Worm (Caenorhabditis elegans) whole organism, young adult: Measurements from ENCODE around the gene Y69E1A.5.

Experiments
- B0336.3 ChIP-seq: fragments of 200-800 bp; sonication (Bioruptor generic); IDR thresholded peaks from 2 replicates; pipeline ENCODE4 v1.3.6; 2022; ENCODE audit warnings: missing genetic modification characterization, missing compliant biosample characterization
- C06A6.2 ChIP-seq: fragments of 200-800 bp; sonication (Bioruptor generic); conservative IDR thresholded peaks from 2 replicates; pipeline ENCODE4 v1.3.6; 2022; ENCODE audit warnings: missing genetic modification characterization, missing compliant biosample characterization
- D2030.7 ChIP-seq: fragments of 200-800 bp; sonication (Bioruptor generic); IDR thresholded peaks from 2 replicates; pipeline ENCODE4 v1.3.6; 2022; ENCODE audit warnings: missing genetic modification reagents, missing genetic modification characterization, missing compliant biosample characterization
- F10E7.11 ChIP-seq: sonication (generic microtip); optimal IDR thresholded peaks from 2 replicates; lab custom pipeline; 2017; ENCODE audit warnings: mild to moderate bottlenecking, missing genetic modification characterization, moderate library complexity, missing compliant biosample characterization
- F22D6.2 ChIP-seq: sonication (generic microtip); optimal IDR thresholded peaks from 2 replicates; lab custom pipeline; 2016; ENCODE audit warnings: mild to moderate bottlenecking, missing genetic modification characterization, missing compliant biosample characterization
- F33H1.4 ChIP-seq: fragments of 200-800 bp; sonication (Bioruptor generic); IDR thresholded peaks from 2 replicates; pipeline ENCODE4 v1.3.6; 2022; ENCODE audit warnings: missing genetic modification reagents, missing genetic modification characterization, missing compliant biosample characterization
- F57C9.4 ChIP-seq: sonication (generic microtip); optimal IDR thresholded peaks from 2 replicates; lab custom pipeline; 2017; ENCODE audit warnings: mild to moderate bottlenecking, missing genetic modification characterization, missing compliant biosample characterization
- K12H6.12 ChIP-seq: fragments of 200-800 bp; sonication (Bioruptor generic); optimal IDR thresholded peaks from 2 replicates; lab custom pipeline; 2018; ENCODE audit warnings: mild to moderate bottlenecking, missing genetic modification characterization, missing compliant biosample characterization
- T26A5.8 ChIP-seq: sonication (generic microtip); optimal IDR thresholded peaks from 2 replicates; lab custom pipeline; 2016; ENCODE audit warnings: missing genetic modification characterization, missing compliant biosample characterization
- Y53F4B.3 ChIP-seq: fragments of 200-800 bp; sonication (Bioruptor generic); IDR thresholded peaks from 2 replicates; pipeline ENCODE4 v1.3.6; 2022; ENCODE audit warnings: missing genetic modification reagents, missing genetic modification characterization, missing compliant biosample characterization
- Y53G8AR.9 ChIP-seq: fragments of 200-800 bp; sonication (Bioruptor generic); conservative IDR thresholded peaks from 2 replicates; pipeline ENCODE4 v1.3.6; 2022; ENCODE audit warnings: missing genetic modification reagents, missing genetic modification characterization, missing compliant biosample characterization
- Y79H2A.3 ChIP-seq: fragments of 200-800 bp; sonication (Bioruptor generic); conservative IDR thresholded peaks from 2 replicates; pipeline ENCODE4 v1.3.6; 2022; ENCODE audit warnings: missing genetic modification reagents, missing genetic modification characterization, missing compliant biosample characterization
- Y95B8A.8 ChIP-seq: fragments of 200-800 bp; sonication (Bioruptor generic); IDR thresholded peaks from 2 replicates; pipeline ENCODE4 v1.3.6; 2022; ENCODE audit warnings: missing genetic modification reagents, missing genetic modification characterization, missing compliant biosample characterization
- ama-1 ChIP-seq, 3 experiments: fragments of 150-350 bp in 1 of 3; sonication (generic microtip) in 2 of 3; optimal IDR thresholded peaks; 2 replicates each; lab custom pipeline; 2014 to 2018; ENCODE audit warnings: missing biosample characterization in 2 of 3, missing genetic modification characterization in 2 of 3, missing genetic modification reagents in 2 of 3
- aptf-3 ChIP-seq: fragments of 200-800 bp; sonication (Bioruptor generic); IDR thresholded peaks from 2 replicates; pipeline ENCODE4 v1.3.6; 2022; ENCODE audit warnings: missing genetic modification characterization, missing compliant biosample characterization
- attf-3 ChIP-seq: fragments of 200-800 bp; sonication (Bioruptor generic); conservative IDR thresholded peaks from 2 replicates; pipeline ENCODE4 v1.3.6; 2022; ENCODE audit warnings: missing genetic modification reagents, missing genetic modification characterization, missing compliant biosample characterization
- ceh-91 ChIP-seq: fragments of 200-800 bp; sonication (Bioruptor generic); IDR thresholded peaks from 2 replicates; pipeline ENCODE4 v1.3.6; 2022; ENCODE audit warnings: missing genetic modification reagents, missing genetic modification characterization, missing compliant biosample characterization
- chd-7 ChIP-seq: sonication (generic microtip); optimal IDR thresholded peaks from 2 replicates; lab custom pipeline; 2016; ENCODE audit warnings: mild to moderate bottlenecking, missing genetic modification characterization, moderate library complexity, missing compliant biosample characterization
- dox-1 ChIP-seq: fragments of 200-800 bp; sonication (Bioruptor generic); IDR thresholded peaks from 2 replicates; pipeline ENCODE4 v1.3.6; 2022; ENCODE audit warnings: missing genetic modification reagents, missing genetic modification characterization, missing compliant biosample characterization
- efl-1 ChIP-seq: fragments of 150-350 bp; optimal IDR thresholded peaks from 2 replicates; lab custom pipeline; 2014; ENCODE audit warnings: missing biosample characterization, missing genetic modification reagents, missing genetic modification characterization
- egl-44 ChIP-seq: fragments of 200-800 bp; sonication (Bioruptor generic); IDR thresholded peaks from 2 replicates; pipeline ENCODE4 v1.3.6; 2022; ENCODE audit warnings: missing genetic modification reagents, missing genetic modification characterization, missing compliant biosample characterization
- egrh-3 ChIP-seq: fragments of 200-800 bp; sonication (Bioruptor generic); IDR thresholded peaks from 2 replicates; pipeline ENCODE4 v1.3.6; 2022; ENCODE audit warnings: missing genetic modification reagents, missing genetic modification characterization, missing compliant biosample characterization
- ekl-4 ChIP-seq: fragments of 200-800 bp; sonication (Bioruptor generic); IDR thresholded peaks from 2 replicates; pipeline ENCODE4 v1.3.6; 2022; ENCODE audit warnings: missing genetic modification reagents, missing genetic modification characterization, missing compliant biosample characterization
- hmg-1.2 ChIP-seq: fragments of 200-800 bp; sonication (Bioruptor generic); IDR thresholded peaks from 2 replicates; pipeline ENCODE4 v1.3.6; 2022; ENCODE audit warnings: missing genetic modification reagents, missing genetic modification characterization, missing compliant biosample characterization
- hsf-1 ChIP-seq: fragments of 200-800 bp; sonication (Bioruptor generic); IDR thresholded peaks from 2 replicates; pipeline ENCODE4 v1.3.6; 2022; ENCODE audit warnings: missing genetic modification reagents, missing genetic modification characterization, missing compliant biosample characterization
- lag-1 ChIP-seq: fragments of 200-800 bp; sonication (Bioruptor generic); IDR thresholded peaks from 2 replicates; pipeline ENCODE4 v1.3.6; 2022; ENCODE audit warnings: missing genetic modification reagents, missing genetic modification characterization, missing compliant biosample characterization
- lsl-1 ChIP-seq: fragments of 200-800 bp; sonication (Bioruptor generic); optimal IDR thresholded peaks from 2 replicates; lab custom pipeline; 2018; ENCODE audit warnings: mild to moderate bottlenecking, missing genetic modification characterization, moderate library complexity, missing compliant biosample characterization
- madf-3 ChIP-seq: fragments of 200-800 bp; sonication (Bioruptor generic); IDR thresholded peaks from 2 replicates; pipeline ENCODE4 v1.3.6; 2022; ENCODE audit warnings: missing genetic modification reagents, missing genetic modification characterization, missing compliant biosample characterization
- madf-6 ChIP-seq: fragments of 200-800 bp; sonication (Bioruptor generic); IDR thresholded peaks from 2 replicates; pipeline ENCODE4 v1.3.6; 2022; ENCODE audit warnings: missing genetic modification reagents, missing genetic modification characterization, missing compliant biosample characterization
- madf-8 ChIP-seq: fragments of 200-800 bp; sonication (Bioruptor generic); conservative IDR thresholded peaks from 2 replicates; pipeline ENCODE4 v1.3.6; 2022; ENCODE audit warnings: missing genetic modification reagents, missing genetic modification characterization, missing compliant biosample characterization
- mes-4 ChIP-seq: sonication (generic microtip); optimal IDR thresholded peaks from 2 replicates; lab custom pipeline; 2016; ENCODE audit warnings: missing genotype, missing genetic modification characterization, missing compliant biosample characterization
- mxl-1 ChIP-seq: sonication (generic microtip); optimal IDR thresholded peaks from 2 replicates; lab custom pipeline; 2016; ENCODE audit warnings: missing genetic modification characterization, missing compliant biosample characterization
- pbrm-1 ChIP-seq: fragments of 200-800 bp; sonication (Bioruptor generic); IDR thresholded peaks from 2 replicates; pipeline ENCODE4 v1.3.6; 2022; ENCODE audit warnings: missing genetic modification reagents, missing genetic modification characterization, missing compliant biosample characterization
- pha-4 ChIP-seq: fragments of 150-350 bp; sonication (generic microtip); optimal IDR thresholded peaks from 2 replicates; lab custom pipeline; 2014; ENCODE audit warnings: missing biosample characterization, missing genetic modification reagents, missing genetic modification characterization
- rcor-1 ChIP-seq: fragments of 200-800 bp; sonication (Bioruptor generic); IDR thresholded peaks from 2 replicates; pipeline ENCODE4 v1.3.6; 2022; ENCODE audit warnings: missing genetic modification reagents, missing genetic modification characterization, missing compliant biosample characterization
- rec-8 ChIP-seq, 2 experiments: sonication (generic microtip); optimal IDR thresholded peaks; 2 replicates each; lab custom pipeline; 2016; ENCODE audit warnings: mild to moderate bottlenecking in 2 of 2, missing genetic modification characterization in 2 of 2, missing genetic modification reagents in 2 of 2, missing genotype in 2 of 2, missing biosample characterization in 1 of 2, missing compliant biosample characterization in 1 of 2, moderate library complexity in 1 of 2
- sea-2 ChIP-seq: fragments of 200-800 bp; sonication (Bioruptor generic); IDR thresholded peaks from 2 replicates; pipeline ENCODE4 v1.3.6; 2022; ENCODE audit warnings: missing genetic modification characterization, missing compliant biosample characterization
- snpc-1.3 ChIP-seq: sonication (generic microtip); optimal IDR thresholded peaks from 2 replicates; lab custom pipeline; 2017; ENCODE audit warnings: missing genetic modification characterization, mild to moderate bottlenecking, missing compliant biosample characterization, antibody characterized with exemption, moderate library complexity, missing genotype, missing genetic modification reagents; ENCODE audit not compliant: insufficient read depth
- snpc-3.4 ChIP-seq: sonication (generic microtip); optimal IDR thresholded peaks from 2 replicates; lab custom pipeline; 2017; ENCODE audit warnings: missing genetic modification characterization, mild to moderate bottlenecking, missing compliant biosample characterization, antibody characterized with exemption, moderate library complexity, missing genotype, missing genetic modification reagents
- unc-62 ChIP-seq: fragments of 150-350 bp; optimal IDR thresholded peaks from 2 replicates; lab custom pipeline; 2014; ENCODE audit warnings: missing biosample characterization, missing genetic modification reagents, missing genetic modification characterization
- xnd-1 ChIP-seq: sonication (generic microtip); optimal IDR thresholded peaks from 2 replicates; lab custom pipeline; 2016; ENCODE audit warnings: missing genotype, missing genetic modification reagents, missing genetic modification characterization, missing compliant biosample characterization
- zim-3 ChIP-seq: sonication (generic microtip); optimal IDR thresholded peaks from 2 replicates; lab custom pipeline; 2017; ENCODE audit warnings: mild to moderate bottlenecking, missing genetic modification characterization, moderate library complexity, missing compliant biosample characterization
- ztf-26 ChIP-seq: sonication (generic microtip); optimal IDR thresholded peaks from 2 replicates; lab custom pipeline; 2017; ENCODE audit warnings: missing genetic modification characterization, missing compliant biosample characterization

Gene Y69E1A.5

DNA sequence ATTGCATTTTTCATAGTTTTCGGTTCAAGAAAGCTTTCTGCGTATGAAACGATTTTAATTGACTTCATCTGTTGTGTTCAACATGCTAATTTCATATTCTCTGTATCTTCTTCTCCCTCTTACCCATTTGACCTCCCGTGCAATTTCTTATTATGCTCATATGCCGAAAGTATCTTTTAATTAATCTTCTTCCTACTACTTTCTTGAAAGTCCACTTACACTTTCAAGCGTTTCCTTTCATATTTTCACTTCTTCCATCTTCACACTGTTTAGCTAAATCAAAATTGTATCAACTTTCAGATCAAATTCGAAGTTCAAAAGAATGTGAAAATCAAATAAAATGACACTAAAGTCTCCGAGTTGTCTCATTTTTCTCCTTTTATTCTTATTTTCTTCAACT is 33.2 kb upstream of the Y69E1A.5 start, which contains the start of gene F13H10.5 (continued):
- TF ChIP-seq zim-3 (tag; lab: Kevin White, UChicago) (no peak), unc-62 (GFP tag; lab: Kevin White, UChicago) (no peak)

DNA sequence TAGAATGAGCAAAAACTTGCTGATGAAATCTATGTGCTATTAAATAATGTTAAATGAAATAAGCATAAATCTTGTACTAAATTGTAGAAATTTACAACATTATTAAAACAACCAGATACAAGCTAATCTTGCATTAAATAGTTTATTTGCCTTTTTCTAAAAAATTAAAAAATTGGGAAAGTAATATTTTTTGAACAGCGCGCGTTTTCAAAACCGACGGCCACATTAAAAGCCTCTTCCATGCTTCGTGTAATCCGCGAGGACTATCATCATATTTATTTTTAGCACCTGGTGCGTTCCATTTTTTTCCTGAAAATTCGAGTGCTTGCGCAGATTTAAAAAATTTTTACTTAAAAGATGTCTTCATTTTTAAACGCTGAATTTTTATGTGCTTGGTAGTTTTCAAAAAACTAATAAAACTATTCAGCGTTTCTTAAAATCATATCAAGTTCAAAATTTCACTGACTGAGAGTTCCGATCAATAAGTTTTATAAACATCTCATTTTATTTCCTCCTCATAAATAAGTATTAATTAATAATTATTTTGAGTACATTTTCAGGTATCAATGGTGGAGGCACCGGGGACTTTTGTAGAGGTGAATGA is 30.0 kb upstream of the Y69E1A.5 start, which contains the start of gene Y43E12A.3:
TSS of gene Y43E12A.3 (plus strand) at position 554 of the 604 bp plus-strand sequence.
- TF ChIP-seq D2030.7 (GFP tag; lab: Robert Waterston, UW) (peak; percentile 24; the same call in 1 of the 2 replicates), madf-6 (GFP tag; lab: Robert Waterston, UW) (peak; percentile 72), rcor-1 (GFP tag; lab: Robert Waterston, UW) (0 out of 2 replicates have a peak, but pooled peaks have one; percentile 5), ekl-4 (GFP tag; lab: Robert Waterston, UW) (peak; percentile 60; the same call in 1 of the 2 replicates), Y53G8AR.9 (0 out of 2 replicates have a peak, but pooled peaks have one; percentile 48), hsf-1 (GFP tag; lab: Robert Waterston, UW) (0 out of 2 replicates have a peak, but pooled peaks have one; percentile 43), madf-8 (GFP tag; lab: Robert Waterston, UW) (peak; percentile 30; the same call in 1 of the 2 replicates), F33H1.4 (GFP tag; lab: Robert Waterston, UW) (peak; percentile 28; the same call in 1 of the 2 replicates), ceh-91 (peak; percentile 34; the same call in 1 of the 2 replicates)

DNA sequence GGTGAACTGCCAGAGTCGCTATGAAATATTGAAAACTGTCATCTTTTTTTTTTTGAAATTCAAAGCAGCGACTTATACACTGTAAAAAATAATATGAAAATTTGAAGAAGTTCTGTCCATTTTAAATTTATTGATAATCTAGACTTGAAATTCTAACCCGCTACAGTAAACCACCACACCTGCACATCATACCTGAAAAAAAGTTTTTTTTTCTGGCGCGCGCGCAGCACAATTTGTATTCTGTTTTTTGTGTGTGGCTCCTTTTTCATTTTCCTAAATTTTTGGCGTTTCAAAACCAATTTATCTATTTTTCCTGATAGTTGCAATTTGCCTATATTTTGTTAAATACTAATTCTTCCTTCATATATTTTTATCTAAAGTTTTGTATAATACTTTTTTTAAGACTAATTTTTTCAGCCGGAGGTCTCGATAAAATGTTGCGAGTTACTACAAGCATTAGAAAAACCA is 28.1 kb upstream of the Y69E1A.5 start, which contains the start of gene cyb-2.1:
TSS of gene cyb-2.1 (plus strand) at position 418 of the 468 bp plus-strand sequence.
- TF ChIP-seq egl-44 (GFP tag; lab: Robert Waterston, UW) (no peak), hsf-1 (GFP tag; lab: Robert Waterston, UW) (0 out of 2 replicates have a peak, but pooled peaks have one; percentile 31), lsl-1 (GFP tag; lab: Kevin White, UChicago) (peak; percentile 84), aptf-3 (no peak), madf-3 (GFP tag; lab: Robert Waterston, UW) (no peak), ceh-91 (peak; percentile 69), egrh-3 (GFP tag; lab: Robert Waterston, UW) (no peak), T26A5.8 (tag; lab: Kevin White, UChicago) (no peak), xnd-1 (tag; lab: Kevin White, UChicago) (peak; percentile 84), ztf-26 (tag; lab: Kevin White, UChicago) (no peak), Y79H2A.3 (no peak), sea-2 (GFP tag; lab: Robert Waterston, UW) (no peak), zim-3 (tag; lab: Kevin White, UChicago) (no peak), attf-3 (GFP tag; lab: Robert Waterston, UW) (no peak), snpc-3.4 (tag; lab: Kevin White, UChicago) (no peak), rec-8 (tag; optimal IDR thresholded peaks at IDR 0.05; lab: Kevin White, UChicago) (no peak), F22D6.2 (tag; lab: Kevin White, UChicago) (no peak), Y95B8A.8 (GFP tag; lab: Robert Waterston, UW) (no peak), F57C9.4 (tag; lab: Kevin White, UChicago) (no peak), F10E7.11 (no peak), B0336.3 (no peak), hmg-1.2 (peak; percentile 18; the same call in 1 of the 2 replicates), lag-1 (no peak), Y53F4B.3 (GFP tag; lab: Robert Waterston, UW) (no peak), rcor-1 (GFP tag; lab: Robert Waterston, UW) (peak; percentile 43; the same call in 1 of the 2 replicates), madf-8 (GFP tag; lab: Robert Waterston, UW) (peak; percentile 96), pha-4 (tag; lab: Kevin White, UChicago) (no peak), mxl-1 (tag; lab: Kevin White, UChicago) (no peak), snpc-1.3 (tag; lab: Kevin White, UChicago) (no peak), C06A6.2 (GFP tag; lab: Robert Waterston, UW) (no peak), mes-4 (no peak), pbrm-1 (GFP tag; lab: Robert Waterston, UW) (no peak), chd-7 (tag; lab: Kevin White, UChicago) (no peak), K12H6.12 (tag; lab: Kevin White, UChicago) (no peak), efl-1 (GFP tag; lab: Kevin White, UChicago) (peak; percentile 59), ama-1 (optimal IDR thresholded peaks at IDR 0.05; lab: Kevin White, UChicago) (no peak), ama-1 (GFP tag; optimal IDR thresholded peaks at IDR 0.05; lab: Kevin White, UChicago) (no peak), dox-1 (GFP tag; lab: Robert Waterston, UW) (no peak)
